Fruit fly (Drosophila melanogaster): Measurements from ENCODE around the gene CG7568.

- no peak for TF ChIP-seq toe (GFP tag; optimal IDR thresholded peaks at IDR 0.05)
- TF ChIP-seq CG12768 (GFP tag; optimal IDR thresholded peaks at IDR 0.05): no peak
- no peak for TF ChIP-seq CG5204 (GFP tag; optimal IDR thresholded peaks at IDR 0.05)
- no peak for TF ChIP-seq cnc (optimal IDR thresholded peaks at IDR 0.05)
- no peak for TF ChIP-seq CG1620 (GFP tag; optimal IDR thresholded peaks at IDR 0.05)
- TF ChIP-seq CG14711 (tag; optimal IDR thresholded peaks at IDR 0.05): no peak
- no peak for TF ChIP-seq cic (GFP tag; optimal IDR thresholded peaks at IDR 0.05)
These were observed 38.1 kb downstream of the CG7568 start for dm6 chr3R:29562579-29562978.

Measured in whole organism, adult.